Worm (Caenorhabditis elegans): ENCODE data around the gene oac-55.

oac-55 gene

ce11 chrV:3717751-3718150 is 43.2 kb upstream of the oac-55 start (continued):
- TF ChIP-seq ceh-82 (tag; optimal IDR thresholded peaks at IDR 0.05), result peak in 2 of 3 experiments; percentile 36 to 65
- 0 out of 2 replicates have a peak, but pooled peaks have one; percentile 9 for TF ChIP-seq mab-9 (GFP tag; IDR thresholded peaks at IDR 0.05)
- peak; percentile 31 for TF ChIP-seq lin-13 (GFP tag; optimal IDR thresholded peaks at IDR 0.05)
- TF ChIP-seq zag-1 (tag; optimal IDR thresholded peaks at IDR 0.05), result no peak
- no peak for TF ChIP-seq jun-1 (tag; optimal IDR thresholded peaks at IDR 0.05)
- peak; percentile 64 for TF ChIP-seq nhr-47 (tag; optimal IDR thresholded peaks at IDR 0.05)
- no peak for TF ChIP-seq nhr-237 (tag; optimal IDR thresholded peaks at IDR 0.05)
- no peak for TF ChIP-seq mef-2 (tag; optimal IDR thresholded peaks at IDR 0.05)
- TF ChIP-seq egl-13 (tag; optimal IDR thresholded peaks at IDR 0.05), result peak; percentile 36
- TF ChIP-seq vab-15 (tag; optimal IDR thresholded peaks at IDR 0.05), result no peak
- peak; percentile 10 for TF ChIP-seq sox-4 (tag; optimal IDR thresholded peaks at IDR 0.05)
- TF ChIP-seq ets-5 (GFP tag; IDR thresholded peaks at IDR 0.05), result no peak
- no peak for TF ChIP-seq nhr-20 (tag; optimal IDR thresholded peaks at IDR 0.05)
- no peak for TF ChIP-seq ceh-63 (GFP tag; optimal IDR thresholded peaks at IDR 0.05)
- peak; percentile 26 for TF ChIP-seq nhr-19 (GFP tag; conservative IDR thresholded peaks at IDR 0.05)

- TF ChIP-seq nhr-71 (tag; optimal IDR thresholded peaks at IDR 0.05) (peak; percentile 29), fkh-8 (tag; optimal IDR thresholded peaks at IDR 0.05) (peak; percentile 64), dsc-1 (tag; optimal IDR thresholded peaks at IDR 0.05) (peak; percentile 66), nhr-47 (tag; optimal IDR thresholded peaks at IDR 0.05) (peak; percentile 51), nhr-84 (tag; optimal IDR thresholded peaks at IDR 0.05) (no peak), ztf-4 (tag; optimal IDR thresholded peaks at IDR 0.05) (no peak), nhr-85 (tag) (peak; percentile 17), unc-62 (GFP tag; optimal IDR thresholded peaks at IDR 0.05) (no peak), elt-3 (tag; optimal IDR thresholded peaks at IDR 0.05) (no peak), jun-1 (tag; optimal IDR thresholded peaks at IDR 0.05) (no peak), sox-4 (tag; optimal IDR thresholded peaks at IDR 0.05) (peak; percentile 25)
These were observed 42.4 kb upstream of the oac-55 start for ce11 chrV:3718507-3718906.

- no peak for TF ChIP-seq dpl-1 (GFP tag; optimal IDR thresholded peaks at IDR 0.05)
- no peak for TF ChIP-seq fkh-4 (tag; optimal IDR thresholded peaks at IDR 0.05; ENCODE audit: borderline replicate concordance)
- no peak for TF ChIP-seq dsc-1 (tag; optimal IDR thresholded peaks at IDR 0.05)
These were observed 36.2 kb upstream of the oac-55 start, which contains the start of gene str-30 for ce11 chrV:3724772-3725171. Gene str-30 (plus strand): TSS chrV:3725072.

- peak; percentile 95 for TF ChIP-seq blmp-1 (tag; optimal IDR thresholded peaks at IDR 0.05)
- TF ChIP-seq zag-1 (tag; optimal IDR thresholded peaks at IDR 0.05), result no peak
These were observed 22.5 kb upstream of the oac-55 start for ce11 chrV:3738409-3738808.

- TF ChIP-seq irx-1 (tag; optimal IDR thresholded peaks at IDR 0.05) (no peak), nhr-84 (tag; optimal IDR thresholded peaks at IDR 0.05) (no peak), nhr-47 (tag; optimal IDR thresholded peaks at IDR 0.05) (no peak), mdl-1 (tag; optimal IDR thresholded peaks at IDR 0.05) (no peak), nhr-77 (tag; optimal IDR thresholded peaks at IDR 0.05) (no peak), jun-1 (tag; optimal IDR thresholded peaks at IDR 0.05) (no peak), ceh-63 (GFP tag; optimal IDR thresholded peaks at IDR 0.05) (no peak), ceh-90 (tag; optimal IDR thresholded peaks at IDR 0.05) (no peak), ama-1 (optimal IDR thresholded peaks at IDR 0.05) (no peak), nhr-237 (tag; optimal IDR thresholded peaks at IDR 0.05) (no peak), C16A3.4 (tag; optimal IDR thresholded peaks at IDR 0.05) (no peak), elt-3 (tag; optimal IDR thresholded peaks at IDR 0.05) (no peak), sptf-1 (tag; optimal IDR thresholded peaks at IDR 0.05) (no peak), mab-9 (GFP tag; IDR thresholded peaks at IDR 0.05) (no peak), hlh-17 (GFP tag; optimal IDR thresholded peaks at IDR 0.05; ENCODE audit: borderline replicate concordance) (no peak), efl-1 (optimal IDR thresholded peaks at IDR 0.05) (no peak), efl-1 (GFP tag; optimal IDR thresholded peaks at IDR 0.05 in 1 of 2) (no peak)
These were observed 21.6 kb upstream of the oac-55 start, which contains the start of gene hpo-36 for ce11 chrV:3739302-3739701. Gene hpo-36 (minus strand): TSS chrV:3739402.
